Fruit fly (Drosophila melanogaster) whole organism, embryonic: ENCODE measurements around the gene Dh31.

ENCODE experiments used
- B-H1 ChIP-seq: fragments of 200-800 bp; sonication (Bioruptor generic); IDR thresholded peaks from 3 replicates; pipeline ENCODE4 v1.3.6; 2022; ENCODE audit warnings: missing biosample characterization, missing genetic modification characterization
- Bdp1 ChIP-seq: fragments of 200-800 bp; sonication (Bioruptor generic); optimal IDR thresholded peaks from 3 replicates; lab custom pipeline; 2016; ENCODE audit warnings: missing biosample characterization, missing genetic modification characterization
- CG10462 ChIP-seq: fragments of 200-800 bp; sonication (Bioruptor generic); optimal IDR thresholded peaks from 2 replicates; lab custom pipeline; 2016; ENCODE audit warnings: missing biosample characterization, missing genetic modification characterization
- CG12236 ChIP-seq: fragments of 200-800 bp; sonication (Bioruptor generic); optimal IDR thresholded peaks from 2 replicates; lab custom pipeline; 2016; ENCODE audit warnings: missing biosample characterization, missing genetic modification characterization
- CG1233 ChIP-seq: fragments of 200-800 bp; sonication (Bioruptor generic); optimal IDR thresholded peaks from 4 replicates; lab custom pipeline; 2018; ENCODE audit warnings: missing biosample characterization, mild to moderate bottlenecking, missing genetic modification characterization
- CG13287 ChIP-seq: fragments of 200-800 bp; sonication (Bioruptor generic); IDR thresholded peaks from 2 replicates; pipeline ENCODE4 v1.3.6; 2022; ENCODE audit warnings: missing biosample characterization, missing genetic modification characterization; ENCODE audit not compliant: partially characterized antibody
- CG14441 ChIP-seq: fragments of 200-800 bp; sonication (Bioruptor generic); IDR thresholded peaks from 2 replicates; pipeline ENCODE4 v1.3.6; 2022; ENCODE audit warnings: missing biosample characterization, missing genetic modification characterization
- CG15073 ChIP-seq: fragments of 200-800 bp; sonication (Bioruptor generic); optimal IDR thresholded peaks from 2 replicates; lab custom pipeline; 2016; ENCODE audit warnings: missing biosample characterization, missing genetic modification characterization
- CG1647 ChIP-seq: fragments of 200-800 bp; sonication (Bioruptor generic); optimal IDR thresholded peaks from 3 replicates; lab custom pipeline; 2016; ENCODE audit warnings: missing biosample characterization, missing genetic modification characterization
- CG17359 ChIP-seq: fragments of 200-800 bp; sonication (Bioruptor generic); optimal IDR thresholded peaks from 3 replicates; lab custom pipeline; 2018; ENCODE audit warnings: missing biosample characterization, mild to moderate bottlenecking, missing genetic modification characterization, moderate library complexity
- CG1792 ChIP-seq: fragments of 200-800 bp; sonication (Bioruptor generic); optimal IDR thresholded peaks from 2 replicates; lab custom pipeline; 2016; ENCODE audit warnings: missing biosample characterization, missing genetic modification characterization
- CG18476 ChIP-seq: fragments of 200-800 bp; sonication (Bioruptor generic); optimal IDR thresholded peaks from 2 replicates; lab custom pipeline; 2016; ENCODE audit warnings: missing biosample characterization, mild to moderate bottlenecking, missing genetic modification characterization
- CG32767 ChIP-seq: fragments of 200-800 bp; sonication (Bioruptor generic); IDR thresholded peaks from 2 replicates; pipeline ENCODE4 v1.3.6; 2022; ENCODE audit warnings: missing biosample characterization, missing genetic modification characterization
- CG33213 ChIP-seq: fragments of 200-800 bp; sonication (Bioruptor generic); optimal IDR thresholded peaks from 3 replicates; lab custom pipeline; 2016; ENCODE audit warnings: missing biosample characterization, missing genetic modification characterization
- CG34224 ChIP-seq: fragments of 200-800 bp; sonication (Bioruptor generic); IDR thresholded peaks from 3 replicates; pipeline ENCODE4 v1.3.6; 2022; ENCODE audit warnings: missing biosample characterization, missing genetic modification characterization; ENCODE audit not compliant: partially characterized antibody
- CG34376 ChIP-seq: fragments of 200-800 bp; sonication (Bioruptor generic); optimal IDR thresholded peaks from 2 replicates; lab custom pipeline; 2018; ENCODE audit warnings: missing biosample characterization, mild to moderate bottlenecking, missing genetic modification characterization
- CG4820 ChIP-seq: fragments of 200-800 bp; sonication (Bioruptor generic); optimal IDR thresholded peaks from 3 replicates; lab custom pipeline; 2016; ENCODE audit warnings: missing biosample characterization, missing genetic modification characterization
- CG6683 ChIP-seq: fragments of 200-800 bp; sonication (Bioruptor generic); optimal IDR thresholded peaks from 2 replicates; lab custom pipeline; 2017; ENCODE audit warnings: missing biosample characterization, mild to moderate bottlenecking, missing genetic modification characterization, missing genetic modification reagents
- CG6791 ChIP-seq: fragments of 200-800 bp; sonication (Bioruptor generic); IDR thresholded peaks from 3 replicates; pipeline ENCODE4 v1.3.6; 2022; ENCODE audit warnings: missing biosample characterization, missing genetic modification characterization; ENCODE audit not compliant: partially characterized antibody
- CG6854 ChIP-seq: fragments of 200-800 bp; sonication (Bioruptor generic); optimal IDR thresholded peaks from 3 replicates; lab custom pipeline; 2017; ENCODE audit warnings: missing biosample characterization, mild to moderate bottlenecking, missing genetic modification characterization
- CG7839 ChIP-seq: fragments of 200-800 bp; sonication (Bioruptor generic); optimal IDR thresholded peaks from 3 replicates; lab custom pipeline; 2018; ENCODE audit warnings: missing biosample characterization, mild to moderate bottlenecking, missing genetic modification characterization, moderate library complexity
- CG8290 ChIP-seq, 3 experiments: fragments of 200-800 bp; sonication (Bioruptor generic); optimal IDR thresholded peaks; 2 replicates each; lab custom pipeline; 2016 to 2019; ENCODE audit warnings: missing biosample characterization in 3 of 3, missing genetic modification characterization in 3 of 3, mild to moderate bottlenecking in 2 of 3, moderate library complexity in 1 of 3
- Camta ChIP-seq: fragments of 200-800 bp; sonication (Bioruptor generic); optimal IDR thresholded peaks from 2 replicates; lab custom pipeline; 2016; ENCODE audit warnings: missing biosample characterization, missing genetic modification characterization
- CkIIα-i1 ChIP-seq: fragments of 200-800 bp; sonication (Bioruptor generic); IDR thresholded peaks from 2 replicates; pipeline ENCODE4 v1.3.6; 2022; ENCODE audit warnings: missing biosample characterization, missing genetic modification characterization
- Dip2 ChIP-seq: fragments of 200-800 bp; sonication (Bioruptor generic); IDR thresholded peaks from 2 replicates; pipeline ENCODE4 v1.3.6; 2022; ENCODE audit warnings: missing biosample characterization, missing genetic modification characterization
- Doc3 ChIP-seq: fragments of 200-800 bp; sonication (Bioruptor generic); IDR thresholded peaks from 3 replicates; pipeline ENCODE4 v1.3.6; 2022; ENCODE audit warnings: missing biosample characterization, missing genetic modification characterization; ENCODE audit not compliant: partially characterized antibody
- Drgx ChIP-seq: fragments of 200-800 bp; sonication (Bioruptor generic); IDR thresholded peaks from 2 replicates; pipeline ENCODE4 v1.3.6; 2022; ENCODE audit warnings: missing biosample characterization, missing genetic modification characterization
- Gsc ChIP-seq: fragments of 200-800 bp; sonication (Bioruptor generic); IDR thresholded peaks from 2 replicates; pipeline ENCODE4 v1.3.6; 2022; ENCODE audit warnings: missing biosample characterization, missing genetic modification characterization
- Gug ChIP-seq: fragments of 200-800 bp; sonication (Bioruptor generic); IDR thresholded peaks from 4 replicates; pipeline ENCODE4 v1.3.6; 2022; ENCODE audit warnings: missing biosample characterization, missing genetic modification characterization
- Mad ChIP-seq: fragments of 200-800 bp; sonication (Bioruptor generic); optimal IDR thresholded peaks from 2 replicates; lab custom pipeline; 2016; ENCODE audit warnings: missing biosample characterization, missing genetic modification characterization
- Neu2 ChIP-seq: fragments of 200-800 bp; sonication (Bioruptor generic); optimal IDR thresholded peaks from 3 replicates; lab custom pipeline; 2016; ENCODE audit warnings: missing biosample characterization, missing genetic modification characterization, borderline replicate concordance
- Opbp ChIP-seq: fragments of 200-800 bp; sonication (Bioruptor generic); IDR thresholded peaks from 3 replicates; pipeline ENCODE4 v1.3.6; 2022; ENCODE audit warnings: missing biosample characterization, missing genetic modification characterization; ENCODE audit not compliant: partially characterized antibody
- Six4 ChIP-seq: fragments of 200-800 bp; sonication (Bioruptor generic); optimal IDR thresholded peaks from 2 replicates; lab custom pipeline; 2016; ENCODE audit warnings: missing biosample characterization, missing genetic modification characterization
- Sry-β ChIP-seq: fragments of 200-800 bp; sonication (Bioruptor generic); optimal IDR thresholded peaks from 2 replicates; lab custom pipeline; 2018; ENCODE audit warnings: missing biosample characterization, mild to moderate bottlenecking, missing genetic modification characterization, moderate library complexity
- Ssrp ChIP-seq: fragments of 200-800 bp; sonication (Bioruptor generic); optimal IDR thresholded peaks from 2 replicates; lab custom pipeline; 2018; ENCODE audit warnings: missing biosample characterization, mild to moderate bottlenecking, missing genetic modification characterization, moderate library complexity
- abd-A ChIP-seq: fragments of 200-800 bp; sonication (Bioruptor generic); optimal IDR thresholded peaks from 3 replicates; lab custom pipeline; 2019; ENCODE audit warnings: missing biosample characterization, mild to moderate bottlenecking, missing genetic modification characterization, moderate library complexity
- br ChIP-seq: fragments of >200 bp; optimal IDR thresholded peaks from 2 replicates; lab custom pipeline; 2017
- eve ChIP-seq, 2 experiments: fragments of >200 bp; optimal IDR thresholded peaks; 2 replicates each; lab custom pipeline; 2017; ENCODE audit warnings: missing biosample characterization in 2 of 2, missing genetic modification characterization in 2 of 2
- eyg ChIP-seq: fragments of 200-800 bp; sonication (Bioruptor generic); optimal IDR thresholded peaks from 3 replicates; lab custom pipeline; 2016; ENCODE audit warnings: missing biosample characterization, missing genetic modification characterization
- fu2 ChIP-seq: fragments of 200-800 bp; sonication (Bioruptor generic); optimal IDR thresholded peaks from 2 replicates; lab custom pipeline; 2016; ENCODE audit warnings: missing biosample characterization, missing genetic modification characterization
- gce ChIP-seq: fragments of 200-800 bp; sonication (Bioruptor generic); IDR thresholded peaks from 3 replicates; pipeline ENCODE4 v1.3.6; 2022; ENCODE audit warnings: missing biosample characterization, missing genetic modification characterization
- gsb-n ChIP-seq: fragments of 200-800 bp; sonication (Bioruptor generic); optimal IDR thresholded peaks from 3 replicates; lab custom pipeline; 2018; ENCODE audit warnings: missing biosample characterization, mild to moderate bottlenecking, missing genetic modification characterization
- lab ChIP-seq: fragments of 200-800 bp; sonication (Bioruptor generic); optimal IDR thresholded peaks from 3 replicates; lab custom pipeline; 2017; ENCODE audit warnings: missing biosample characterization, missing genetic modification characterization, mild to moderate bottlenecking, moderate library complexity, missing genetic modification reagents
- lmd ChIP-seq: fragments of 200-800 bp; sonication (Bioruptor generic); IDR thresholded peaks from 2 replicates; pipeline ENCODE4 v1.3.6; 2022; ENCODE audit warnings: missing biosample characterization, missing genetic modification characterization
- otp ChIP-seq: fragments of 200-800 bp; sonication (Bioruptor generic); IDR thresholded peaks from 3 replicates; pipeline ENCODE4, ENCODE4 v1.3.6; 2022; ENCODE audit warnings: missing biosample characterization, missing genetic modification characterization
- row ChIP-seq: fragments of 200-800 bp; sonication (Bioruptor generic); IDR thresholded peaks from 3 replicates; pipeline ENCODE4 v1.3.6; 2022; ENCODE audit warnings: missing biosample characterization, missing genetic modification characterization
- sc ChIP-seq, 3 experiments: fragments of >200 bp in 2 of 3; fragments of 200-800 bp in 1 of 3; sonication (Bioruptor generic) in 1 of 3; optimal IDR thresholded peaks; 2 replicates in 2 of 3; 3 replicates in 1 of 3; lab custom pipeline; 2017; ENCODE audit warnings: mild to moderate bottlenecking in 1 of 3, missing biosample characterization in 1 of 3, missing genetic modification characterization in 1 of 3, missing genetic modification reagents in 1 of 3
- sisA ChIP-seq: fragments of 200-800 bp; sonication (Bioruptor generic); IDR thresholded peaks from 2 replicates; pipeline ENCODE4 v1.3.6; 2022; ENCODE audit warnings: missing biosample characterization, missing genetic modification characterization
- trem ChIP-seq: fragments of 200-800 bp; optimal IDR thresholded peaks from 3 replicates; lab custom pipeline; 2019; ENCODE audit warnings: missing biosample characterization, mild to moderate bottlenecking, missing genetic modification characterization, moderate library complexity
- vfl ChIP-seq: fragments of 200-800 bp; sonication (Bioruptor generic); optimal IDR thresholded peaks from 2 replicates; lab custom pipeline; 2016; ENCODE audit warnings: missing biosample characterization, missing genetic modification characterization
- wdn ChIP-seq: fragments of 200-800 bp; sonication (Bioruptor generic); IDR thresholded peaks from 2 replicates; pipeline ENCODE4 v1.3.6; 2022; ENCODE audit warnings: missing biosample characterization, missing genetic modification characterization

Gene Dh31

dm6 chr2L:8528318-8528717 is 21.7 kb upstream of the Dh31 start, which contains the start of the genes lmgA and lmgB (continued):
- TF ChIP-seq Opbp (GFP tag; lab: Robert Waterston, UW) (peak; percentile 88), sisA (GFP tag; lab: Robert Waterston, UW) (peak; percentile 55; the same call in 1 of the 2 replicates), Dip2 (GFP tag; lab: Robert Waterston, UW) (no peak), otp (GFP tag; lab: Robert Waterston, UW) (no peak), Camta (GFP tag; lab: Kevin White, UChicago) (no peak), CG17359 (tag; lab: Kevin White, UChicago) (peak; percentile 15), B-H1 (no peak), Bdp1 (GFP tag; lab: Kevin White, UChicago) (no peak), br (lab: Kevin White, UChicago) (no peak), CG6683 (GFP tag; lab: Kevin White, UChicago) (no peak), Doc3 (GFP tag; lab: Robert Waterston, UW) (peak; percentile 79), Ssrp (tag; lab: Kevin White, UChicago) (no peak), CG1792 (GFP tag; lab: Kevin White, UChicago) (no peak), CG14441 (GFP tag; lab: Robert Waterston, UW) (peak; percentile 35; the same call in 1 of the 2 replicates), Gug (GFP tag; lab: Robert Waterston, UW) (peak; percentile 62; the same call in 3 of the 4 replicates), Drgx (no peak), wdn (GFP tag; lab: Robert Waterston, UW) (no peak), fu2 (GFP tag; lab: Kevin White, UChicago) (no peak), abd-A (tag; lab: Kevin White, UChicago) (no peak), CkIIα-i1 (GFP tag; lab: Robert Waterston, UW) (no peak), row (GFP tag; lab: Robert Waterston, UW) (peak; percentile 61), CG34376 (GFP tag; lab: Kevin White, UChicago) (no peak), eve (GFP tag; optimal IDR thresholded peaks at IDR 0.05; lab: Kevin White, UChicago) (no peak), CG7839 (peak; percentile 27), CG10462 (no peak), Sry-β (no peak), lmd (GFP tag; lab: Robert Waterston, UW) (peak; percentile 12; the same call in 1 of the 2 replicates), CG1233 (no peak), gce (GFP tag; lab: Robert Waterston, UW) (no peak), Gsc (GFP tag; lab: Robert Waterston, UW) (no peak), CG33213 (GFP tag; lab: Kevin White, UChicago) (peak; percentile 15), CG6854 (GFP tag; lab: Kevin White, UChicago) (no peak), sc (optimal IDR thresholded peaks at IDR 0.05; lab: Kevin White, UChicago) (no peak), sc (GFP tag; optimal IDR thresholded peaks at IDR 0.05; lab: Kevin White, UChicago) (no peak), vfl (peak; percentile 57), CG15073 (GFP tag; lab: Kevin White, UChicago) (no peak), CG6791 (peak; percentile 90), CG12236 (GFP tag; lab: Kevin White, UChicago) (no peak), CG32767 (no peak), CG8290 (GFP tag; optimal IDR thresholded peaks at IDR 0.05; lab: Kevin White, UChicago) (peak; percentile 89), CG8290 (tag; optimal IDR thresholded peaks at IDR 0.05; lab: Kevin White, UChicago) (peak; percentile 45 to 74), Six4 (GFP tag; lab: Kevin White, UChicago) (peak; percentile 14), lab (GFP tag; lab: Kevin White, UChicago) (no peak), CG4820 (GFP tag; lab: Kevin White, UChicago) (no peak), trem (tag; lab: Kevin White, UChicago) (peak; percentile 79), gsb-n (tag; lab: Kevin White, UChicago) (no peak), CG34224 (GFP tag; lab: Robert Waterston, UW) (peak; percentile 75), Neu2 (GFP tag; lab: Kevin White, UChicago) (no peak), CG1647 (GFP tag; lab: Kevin White, UChicago) (peak; percentile 29), Mad (GFP tag; lab: Kevin White, UChicago) (no peak), CG18476 (GFP tag; lab: Kevin White, UChicago) (peak; percentile 20), CG13287 (peak; percentile 89), eyg (GFP tag; lab: Kevin White, UChicago) (no peak)
